Fruit fly (Drosophila melanogaster) whole organism, embryonic: Measurements from ENCODE around the gene Hacd1.

Experiments used
- Ada2b ChIP-seq: fragments of 200-800 bp; sonication (Bioruptor generic); IDR thresholded peaks from 2 replicates; pipeline ENCODE4 v1.3.6; 2022; ENCODE audit warnings: missing biosample characterization, missing genetic modification characterization
- Bdp1 ChIP-seq: fragments of 200-800 bp; sonication (Bioruptor generic); optimal IDR thresholded peaks from 3 replicates; lab custom pipeline; 2016; ENCODE audit warnings: missing biosample characterization, missing genetic modification characterization
- BtbVII ChIP-seq: fragments of 200-800 bp; sonication (Bioruptor generic); optimal IDR thresholded peaks from 3 replicates; lab custom pipeline; 2017; ENCODE audit warnings: missing biosample characterization, mild to moderate bottlenecking, missing genetic modification characterization
- CG15601 ChIP-seq: fragments of 200-800 bp; sonication (Bioruptor generic); optimal IDR thresholded peaks from 3 replicates; lab custom pipeline; 2019; ENCODE audit warnings: missing biosample characterization, mild to moderate bottlenecking, missing genetic modification characterization, moderate library complexity
- CG1647 ChIP-seq: fragments of 200-800 bp; sonication (Bioruptor generic); optimal IDR thresholded peaks from 3 replicates; lab custom pipeline; 2016; ENCODE audit warnings: missing biosample characterization, missing genetic modification characterization
- CG2120 ChIP-seq: fragments of 200-800 bp; sonication (Bioruptor generic); optimal IDR thresholded peaks from 3 replicates; lab custom pipeline; 2016; ENCODE audit warnings: missing biosample characterization, missing genetic modification characterization
- CG42726 ChIP-seq: fragments of 200-800 bp; sonication (Bioruptor generic); IDR thresholded peaks from 2 replicates; pipeline ENCODE4 v1.3.6; 2022; ENCODE audit warnings: missing biosample characterization, missing genetic modification characterization; ENCODE audit not compliant: partially characterized antibody
- CG4360 ChIP-seq: fragments of 200-800 bp; sonication (Bioruptor generic); IDR thresholded peaks from 2 replicates; pipeline ENCODE4 v1.3.6; 2022; ENCODE audit warnings: missing biosample characterization, missing genetic modification characterization
- CG5180 ChIP-seq: fragments of 200-800 bp; sonication (Bioruptor generic); optimal IDR thresholded peaks from 3 replicates; lab custom pipeline; 2017; ENCODE audit warnings: missing biosample characterization, missing genetic modification characterization, mild to moderate bottlenecking, moderate library complexity, missing genetic modification reagents
- CG6654 ChIP-seq: fragments of 200-800 bp; sonication (Bioruptor generic); optimal IDR thresholded peaks from 2 replicates; lab custom pipeline; 2017; ENCODE audit warnings: missing biosample characterization, mild to moderate bottlenecking, missing genetic modification characterization
- CG7271 ChIP-seq: fragments of 200-800 bp; sonication (Bioruptor generic); optimal IDR thresholded peaks from 2 replicates; lab custom pipeline; 2018; ENCODE audit warnings: missing biosample characterization, mild to moderate bottlenecking, missing genetic modification characterization, moderate library complexity
- CG7963 ChIP-seq: fragments of 200-800 bp; sonication (Bioruptor generic); IDR thresholded peaks from 3 replicates; pipeline ENCODE4 v1.3.6; 2022; ENCODE audit warnings: missing biosample characterization, missing genetic modification characterization; ENCODE audit not compliant: partially characterized antibody
- CG8290 ChIP-seq, 3 experiments: fragments of 200-800 bp; sonication (Bioruptor generic); optimal IDR thresholded peaks; 2 replicates each; lab custom pipeline; 2016 to 2019; ENCODE audit warnings: missing biosample characterization in 3 of 3, missing genetic modification characterization in 3 of 3, mild to moderate bottlenecking in 2 of 3, moderate library complexity in 1 of 3
- CG8924 ChIP-seq: fragments of 200-800 bp; optimal IDR thresholded peaks from 3 replicates; lab custom pipeline; 2019; ENCODE audit warnings: missing biosample characterization, mild to moderate bottlenecking, missing genetic modification characterization, moderate library complexity
- Dip2 ChIP-seq: fragments of 200-800 bp; sonication (Bioruptor generic); IDR thresholded peaks from 2 replicates; pipeline ENCODE4 v1.3.6; 2022; ENCODE audit warnings: missing biosample characterization, missing genetic modification characterization
- Gug ChIP-seq: fragments of 200-800 bp; sonication (Bioruptor generic); IDR thresholded peaks from 4 replicates; pipeline ENCODE4 v1.3.6; 2022; ENCODE audit warnings: missing biosample characterization, missing genetic modification characterization
- HLH54F ChIP-seq: fragments of 200-800 bp; sonication (Bioruptor generic); optimal IDR thresholded peaks from 3 replicates; lab custom pipeline; 2016; ENCODE audit warnings: missing biosample characterization, missing genetic modification characterization
- Hr39 ChIP-seq: fragments of >200 bp; optimal IDR thresholded peaks from 2 replicates; lab custom pipeline; 2017
- MESR4 ChIP-seq: fragments of 200-800 bp; sonication (Bioruptor generic); optimal IDR thresholded peaks from 2 replicates; lab custom pipeline; 2018; ENCODE audit warnings: missing biosample characterization, mild to moderate bottlenecking, missing genetic modification characterization, moderate library complexity
- Myb ChIP-seq: fragments of 200-800 bp; sonication (Bioruptor generic); optimal IDR thresholded peaks from 2 replicates; lab custom pipeline; 2016; ENCODE audit warnings: missing biosample characterization, missing genetic modification characterization
- Nf-YA ChIP-seq: fragments of 200-800 bp; sonication (Bioruptor generic); IDR thresholded peaks from 2 replicates; pipeline ENCODE4 v1.3.6; 2022; ENCODE audit warnings: missing biosample characterization, missing genetic modification characterization
- Nf-YB ChIP-seq: fragments of 200-800 bp; sonication (Bioruptor generic); optimal IDR thresholded peaks from 3 replicates; lab custom pipeline; 2019; ENCODE audit warnings: missing biosample characterization, mild to moderate bottlenecking, missing genetic modification characterization, moderate library complexity
- chinmo ChIP-seq: fragments of 200-800 bp; sonication (Bioruptor generic); IDR thresholded peaks from 4 replicates; pipeline ENCODE4 v1.3.6; 2022; ENCODE audit warnings: missing biosample characterization, missing genetic modification characterization; ENCODE audit not compliant: partially characterized antibody
- crc ChIP-seq: fragments of 200-800 bp; sonication (Bioruptor generic); optimal IDR thresholded peaks from 2 replicates; lab custom pipeline; 2016; ENCODE audit warnings: missing biosample characterization, missing genetic modification characterization
- dpn ChIP-seq, 2 experiments: fragments of 200-800 bp; sonication (Bioruptor generic); optimal IDR thresholded peaks; 3 replicates each; lab custom pipeline; 2016; ENCODE audit warnings: missing biosample characterization in 2 of 2, missing genetic modification characterization in 2 of 2
- gcm ChIP-seq: fragments of 200-800 bp; sonication (Bioruptor generic); optimal IDR thresholded peaks from 2 replicates; lab custom pipeline; 2019; ENCODE audit warnings: missing biosample characterization, mild to moderate bottlenecking, missing genetic modification characterization, moderate library complexity
- gsb ChIP-seq: fragments of 200-800 bp; sonication (Bioruptor generic); IDR thresholded peaks from 2 replicates; pipeline ENCODE4 v1.3.6; 2022; ENCODE audit warnings: missing biosample characterization, missing genetic modification characterization
- lab ChIP-seq: fragments of 200-800 bp; sonication (Bioruptor generic); optimal IDR thresholded peaks from 3 replicates; lab custom pipeline; 2017; ENCODE audit warnings: missing biosample characterization, missing genetic modification characterization, mild to moderate bottlenecking, moderate library complexity, missing genetic modification reagents
- lilli ChIP-seq: fragments of 200-800 bp; sonication (Bioruptor generic); optimal IDR thresholded peaks from 3 replicates; lab custom pipeline; 2016; ENCODE audit warnings: missing biosample characterization, missing genetic modification characterization
- oc ChIP-seq: fragments of 200-800 bp; sonication (Bioruptor generic); optimal IDR thresholded peaks from 2 replicates; lab custom pipeline; 2018; ENCODE audit warnings: missing biosample characterization, mild to moderate bottlenecking, missing genetic modification characterization, moderate library complexity
- pros ChIP-seq: fragments of 200-800 bp; sonication (Bioruptor generic); optimal IDR thresholded peaks from 3 replicates; lab custom pipeline; 2019; ENCODE audit warnings: missing biosample characterization, mild to moderate bottlenecking, missing genetic modification characterization, moderate library complexity
- scrt ChIP-seq: fragments of 200-800 bp; sonication (Bioruptor generic); optimal IDR thresholded peaks from 2 replicates; lab custom pipeline; 2018; ENCODE audit warnings: missing biosample characterization, mild to moderate bottlenecking, missing genetic modification characterization, moderate library complexity
- seq ChIP-seq: fragments of 200-800 bp; sonication (Bioruptor generic); IDR thresholded peaks from 2 replicates; pipeline ENCODE4 v1.3.6; 2022; ENCODE audit warnings: missing biosample characterization, missing genetic modification characterization
- sisA ChIP-seq: fragments of 200-800 bp; sonication (Bioruptor generic); IDR thresholded peaks from 2 replicates; pipeline ENCODE4 v1.3.6; 2022; ENCODE audit warnings: missing biosample characterization, missing genetic modification characterization
- tgo ChIP-seq: fragments of 200-800 bp; sonication (Bioruptor generic); IDR thresholded peaks from 3 replicates; pipeline ENCODE4 v1.3.6; 2022; ENCODE audit warnings: missing biosample characterization, missing genetic modification characterization
- tup ChIP-seq: fragments of 200-800 bp; sonication (Bioruptor generic); optimal IDR thresholded peaks from 2 replicates; lab custom pipeline; 2016; ENCODE audit warnings: missing biosample characterization, mild to moderate bottlenecking, missing genetic modification characterization, moderate library complexity
- unpg ChIP-seq: fragments of 200-800 bp; sonication (Bioruptor generic); optimal IDR thresholded peaks from 3 replicates; lab custom pipeline; 2018; ENCODE audit warnings: missing biosample characterization, mild to moderate bottlenecking, missing genetic modification characterization, moderate library complexity
- usp ChIP-seq: fragments of >200 bp; optimal IDR thresholded peaks from 2 replicates; lab custom pipeline; 2017; ENCODE audit warnings: missing biosample characterization, missing genetic modification characterization
- wek ChIP-seq: fragments of 200-800 bp; sonication (Bioruptor generic); optimal IDR thresholded peaks from 3 replicates; lab custom pipeline; 2018; ENCODE audit warnings: missing biosample characterization, mild to moderate bottlenecking, missing genetic modification characterization, moderate library complexity
- z ChIP-seq: fragments of 200-800 bp; sonication (Bioruptor generic); IDR thresholded peaks from 3 replicates; pipeline ENCODE4 v1.3.6; 2022; ENCODE audit warnings: missing biosample characterization, missing genetic modification characterization
- zf30C ChIP-seq: fragments of 200-800 bp; sonication (Bioruptor generic); optimal IDR thresholded peaks from 3 replicates; lab custom pipeline; 2018; ENCODE audit warnings: missing biosample characterization, mild to moderate bottlenecking, missing genetic modification characterization
- zfh2 ChIP-seq: fragments of 200-800 bp; sonication (Bioruptor generic); optimal IDR thresholded peaks from 2 replicates; lab custom pipeline; 2016; ENCODE audit warnings: missing biosample characterization, missing genetic modification characterization

The Hacd1 gene

DNA sequence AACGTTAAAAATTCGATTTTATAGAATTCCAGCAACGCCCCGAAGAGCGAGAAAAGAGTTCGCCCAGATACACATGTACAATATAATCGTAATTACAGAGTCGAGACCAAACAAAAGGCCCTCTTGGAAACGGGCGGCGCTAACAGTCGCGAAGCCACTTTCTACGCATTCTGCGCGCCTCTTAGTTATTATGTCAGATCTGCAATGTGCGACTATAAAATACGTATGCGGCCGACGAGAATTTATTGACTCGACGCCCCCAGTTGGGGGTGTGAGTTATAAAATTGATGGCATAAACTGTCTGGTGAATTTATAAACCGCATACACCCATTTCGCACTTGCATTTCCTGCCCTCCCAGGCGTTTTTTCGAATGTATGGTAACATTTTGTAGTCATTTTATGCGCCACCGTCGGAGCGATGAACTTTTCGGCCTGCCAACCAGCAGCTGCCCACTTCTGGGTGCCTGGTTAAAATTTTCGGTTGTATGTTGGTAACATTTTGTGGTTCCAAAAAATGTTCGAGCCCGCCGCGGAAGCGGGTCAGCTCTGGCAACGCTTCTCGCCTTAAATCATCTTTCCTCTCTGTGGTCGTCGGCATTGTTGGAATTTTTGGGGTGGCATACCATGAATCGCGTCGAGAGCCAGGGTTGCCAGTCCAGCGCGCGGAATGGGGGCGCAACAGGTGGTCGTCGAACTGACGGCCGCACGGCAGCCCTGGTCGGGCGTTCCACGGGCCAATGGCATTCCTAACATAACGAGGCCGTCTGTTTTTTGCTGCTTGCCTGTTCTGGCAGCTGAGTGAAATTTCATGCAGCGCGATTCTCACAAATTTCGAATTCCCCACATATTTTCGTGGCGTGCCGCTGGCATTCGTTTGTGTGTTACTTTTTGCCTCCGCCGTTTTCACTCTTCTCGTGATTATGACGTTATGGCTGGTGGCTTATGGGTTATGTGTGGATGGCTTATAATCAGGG lies 9.9 kb upstream of the Hacd1 start (continued):
- TF ChIP-seq Dip2: no peak
- TF ChIP-seq BtbVII (GFP tag; lab: Kevin White, UChicago): peak; percentile 19
- TF ChIP-seq CG7963 (GFP tag; lab: Robert Waterston, UW): no peak
- TF ChIP-seq seq (GFP tag; lab: Robert Waterston, UW): no peak
- peak; percentile 72 for TF ChIP-seq pros (GFP tag; lab: Kevin White, UChicago)
- TF ChIP-seq scrt (GFP tag; lab: Kevin White, UChicago): no peak
- TF ChIP-seq Bdp1 (GFP tag; lab: Kevin White, UChicago): peak; percentile 63
- peak; percentile 81 for TF ChIP-seq oc (tag; lab: Kevin White, UChicago)
- TF ChIP-seq zfh2: peak; percentile 77
- no peak for TF ChIP-seq Ada2b
- TF ChIP-seq Gug (GFP tag; lab: Robert Waterston, UW): peak; percentile 91
- TF ChIP-seq Myb (GFP tag; lab: Kevin White, UChicago): peak; percentile 56
- TF ChIP-seq usp: no peak
- TF ChIP-seq CG6654: no peak
- TF ChIP-seq lilli (GFP tag; lab: Kevin White, UChicago): peak; percentile 86
- peak; percentile 88 for TF ChIP-seq CG2120
- TF ChIP-seq CG15601: peak; percentile 72
- peak; percentile 77 for TF ChIP-seq gcm (GFP tag; lab: Kevin White, UChicago)
- no peak for TF ChIP-seq zf30C (GFP tag; lab: Kevin White, UChicago)
- no peak for TF ChIP-seq z (GFP tag; lab: Robert Waterston, UW)
- TF ChIP-seq Nf-YB: peak; percentile 88
- TF ChIP-seq CG8924 (tag; lab: Kevin White, UChicago): peak; percentile 67
- peak; percentile 76 to 81 for TF ChIP-seq dpn (GFP tag; optimal IDR thresholded peaks at IDR 0.05; lab: Kevin White, UChicago)
- TF ChIP-seq CG7271 (tag; lab: Kevin White, UChicago): peak; percentile 30
- TF ChIP-seq CG1647 (GFP tag; lab: Kevin White, UChicago): peak; percentile 47
- no peak for TF ChIP-seq gsb (GFP tag; lab: Robert Waterston, UW)
- TF ChIP-seq chinmo (GFP tag; lab: Robert Waterston, UW): no peak
- TF ChIP-seq CG5180 (GFP tag; lab: Kevin White, UChicago): peak; percentile 91
- peak; percentile 57 for TF ChIP-seq unpg
- TF ChIP-seq CG42726 (GFP tag; lab: Robert Waterston, UW): no peak
- TF ChIP-seq Hr39 (lab: Kevin White, UChicago): no peak
- TF ChIP-seq Nf-YA (GFP tag; lab: Robert Waterston, UW): no peak
- peak; percentile 17 for TF ChIP-seq crc (GFP tag; lab: Kevin White, UChicago)
- TF ChIP-seq sisA (GFP tag; lab: Robert Waterston, UW): no peak
- TF ChIP-seq HLH54F (GFP tag; lab: Kevin White, UChicago): peak; percentile 81
- TF ChIP-seq lab (GFP tag; lab: Kevin White, UChicago): peak; percentile 94
- TF ChIP-seq CG8290 (GFP tag; optimal IDR thresholded peaks at IDR 0.05; lab: Kevin White, UChicago): no peak
- TF ChIP-seq CG8290 (tag; optimal IDR thresholded peaks at IDR 0.05; lab: Kevin White, UChicago): peak; percentile 15 to 96
- peak; percentile 24 for TF ChIP-seq tup (GFP tag; lab: Kevin White, UChicago)
- TF ChIP-seq CG4360 (GFP tag; lab: Robert Waterston, UW): no peak
- TF ChIP-seq tgo: no peak
- TF ChIP-seq MESR4 (GFP tag; lab: Kevin White, UChicago): peak; percentile 4
- TF ChIP-seq wek: peak; percentile 69
